Fruit fly (Drosophila melanogaster) whole organism: ENCODE measurements around the gene Or67d.

Experiments
- CG8478 ChIP-seq: fragments of >200 bp; optimal IDR thresholded peaks from 2 replicates; lab custom pipeline; 2018; ENCODE audit warnings: inconsistent platforms
- Dll ChIP-seq: fragments of >200 bp; optimal IDR thresholded peaks from 2 replicates; lab custom pipeline; 2017
- EcR ChIP-seq, 2 experiments: fragments of >200 bp; optimal IDR thresholded peaks; 2 replicates each; lab custom pipeline; 2017; ENCODE audit warnings: missing biosample characterization in 2 of 2, missing genetic modification characterization in 2 of 2, missing genetic modification reagents in 2 of 2
- pan ChIP-seq: fragments of >200 bp; optimal IDR thresholded peaks from 2 replicates; lab custom pipeline; 2017
- psq ChIP-seq: fragments of >200 bp; optimal IDR thresholded peaks from 2 replicates; lab custom pipeline; 2017
- usp ChIP-seq: fragments of >200 bp; optimal IDR thresholded peaks from 2 replicates; lab custom pipeline; 2017; ENCODE audit warnings: missing biosample characterization, missing genetic modification characterization, mixed read lengths

The Or67d gene

dm6 chr3L:10288155-10288554 lies 15.2 kb downstream of the Or67d start:
- TF ChIP-seq CG8478 (lab: Kevin White, UChicago) = no peak
- no peak for TF ChIP-seq usp (GFP tag; lab: Kevin White, UChicago)
- no peak for TF ChIP-seq psq (lab: Kevin White, UChicago)
- TF ChIP-seq Dll (lab: Kevin White, UChicago) = no peak
- TF ChIP-seq EcR (GFP tag; optimal IDR thresholded peaks at IDR 0.05; lab: Kevin White, UChicago) = no peak
- no peak for TF ChIP-seq pan (lab: Kevin White, UChicago)

- TF ChIP-seq pan (lab: Kevin White, UChicago) (no peak), CG8478 (lab: Kevin White, UChicago) (no peak), usp (GFP tag; lab: Kevin White, UChicago) (no peak), EcR (GFP tag; optimal IDR thresholded peaks at IDR 0.05; lab: Kevin White, UChicago) (no peak), psq (lab: Kevin White, UChicago) (no peak), Dll (lab: Kevin White, UChicago) (no peak)
Observed at dm6 chr3L:10289357-10289756, 16.4 kb downstream of the Or67d start.

DNA sequence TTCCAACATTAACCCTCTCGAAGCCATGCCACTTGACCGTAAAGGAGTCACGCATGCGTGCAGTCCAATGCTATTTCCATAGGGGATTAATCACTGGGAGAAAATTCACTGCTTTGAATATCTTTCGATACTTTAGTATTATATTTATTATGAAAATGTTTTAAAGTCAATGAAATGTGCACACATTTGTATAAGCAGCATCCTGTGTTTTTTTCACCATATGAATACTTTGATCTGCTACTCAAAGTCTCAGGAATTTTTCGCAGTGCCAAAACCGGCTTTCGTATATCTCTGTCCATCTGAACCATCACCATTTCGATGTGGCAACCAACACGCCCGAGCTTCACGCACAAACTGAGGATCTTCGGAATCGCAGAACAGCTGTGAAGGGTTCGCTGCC lies 23.2 kb downstream of the Or67d start:
- TF ChIP-seq usp (GFP tag; lab: Kevin White, UChicago) (no peak), pan (lab: Kevin White, UChicago) (no peak)

dm6 chr3L:10299182-10299581 lies 26.2 kb downstream of the Or67d start:
- TF ChIP-seq usp (GFP tag; lab: Kevin White, UChicago) = no peak
- TF ChIP-seq CG8478 (lab: Kevin White, UChicago) = no peak
- no peak for TF ChIP-seq Dll (lab: Kevin White, UChicago)
- no peak for TF ChIP-seq EcR (GFP tag; optimal IDR thresholded peaks at IDR 0.05; lab: Kevin White, UChicago)
- no peak for TF ChIP-seq psq (lab: Kevin White, UChicago)
- no peak for TF ChIP-seq pan (lab: Kevin White, UChicago)

dm6 chr3L:10301749-10302148 lies 28.7 kb downstream of the Or67d start:
- TF ChIP-seq usp (GFP tag; lab: Kevin White, UChicago) = no peak
- TF ChIP-seq psq (lab: Kevin White, UChicago) = no peak
- TF ChIP-seq pan (lab: Kevin White, UChicago) = no peak
- no peak for TF ChIP-seq Dll (lab: Kevin White, UChicago)
- TF ChIP-seq CG8478 (lab: Kevin White, UChicago) = no peak
- no peak for TF ChIP-seq EcR (GFP tag; optimal IDR thresholded peaks at IDR 0.05; lab: Kevin White, UChicago)

- TF ChIP-seq psq (lab: Kevin White, UChicago) = no peak
Observed at dm6 chr3L:10306304-10306908, 33.4 kb downstream of the Or67d start.

DNA sequence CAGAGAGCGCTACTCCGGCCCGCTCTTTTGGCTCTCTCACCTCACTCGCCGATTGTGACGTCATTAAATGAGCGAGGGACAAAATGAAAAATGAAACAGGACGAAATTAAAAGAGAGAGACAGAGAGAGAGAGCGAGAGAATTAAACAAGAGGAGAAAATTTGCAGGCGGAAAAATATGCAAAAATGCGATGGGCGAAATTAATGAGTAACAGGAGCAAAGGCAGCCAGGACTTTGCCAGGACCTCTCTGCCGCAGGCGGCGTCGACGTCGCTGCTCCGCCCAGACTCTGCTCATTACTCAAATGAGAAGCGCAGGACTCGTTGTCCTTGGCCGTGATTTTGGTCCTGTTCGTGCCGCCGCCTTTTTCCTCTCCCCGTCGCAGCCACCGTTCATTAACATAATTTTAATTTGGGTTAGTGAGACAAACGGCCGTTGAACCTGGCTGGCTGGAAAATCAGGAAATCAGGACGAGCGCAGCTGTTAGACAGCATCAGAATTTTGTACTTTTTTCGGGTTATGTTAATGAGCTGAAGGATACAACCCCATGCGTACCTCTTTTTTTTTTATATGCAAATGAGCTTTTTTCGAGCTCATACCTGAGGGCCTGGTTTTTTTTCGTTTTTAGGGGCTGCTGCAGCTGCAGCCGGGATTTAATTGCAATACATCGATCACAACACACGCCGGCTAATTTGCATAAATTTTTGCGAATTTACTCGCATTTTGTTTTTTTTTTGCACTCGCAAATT lies 35.2 kb downstream of the Or67d start:
- TF ChIP-seq pan (lab: Kevin White, UChicago) (no peak), Dll (lab: Kevin White, UChicago) (no peak), CG8478 (lab: Kevin White, UChicago) (no peak), usp (GFP tag; lab: Kevin White, UChicago) (no peak), psq (lab: Kevin White, UChicago) (no peak), EcR (GFP tag; optimal IDR thresholded peaks at IDR 0.05; lab: Kevin White, UChicago) (no peak)

- TF ChIP-seq usp (GFP tag; lab: Kevin White, UChicago) (no peak), CG8478 (lab: Kevin White, UChicago) (no peak), Dll (lab: Kevin White, UChicago) (no peak), EcR (GFP tag; optimal IDR thresholded peaks at IDR 0.05; lab: Kevin White, UChicago) (no peak), psq (lab: Kevin White, UChicago) (no peak), pan (lab: Kevin White, UChicago) (no peak)
Observed at dm6 chr3L:10309494-10309893, 36.5 kb downstream of the Or67d start.

DNA sequence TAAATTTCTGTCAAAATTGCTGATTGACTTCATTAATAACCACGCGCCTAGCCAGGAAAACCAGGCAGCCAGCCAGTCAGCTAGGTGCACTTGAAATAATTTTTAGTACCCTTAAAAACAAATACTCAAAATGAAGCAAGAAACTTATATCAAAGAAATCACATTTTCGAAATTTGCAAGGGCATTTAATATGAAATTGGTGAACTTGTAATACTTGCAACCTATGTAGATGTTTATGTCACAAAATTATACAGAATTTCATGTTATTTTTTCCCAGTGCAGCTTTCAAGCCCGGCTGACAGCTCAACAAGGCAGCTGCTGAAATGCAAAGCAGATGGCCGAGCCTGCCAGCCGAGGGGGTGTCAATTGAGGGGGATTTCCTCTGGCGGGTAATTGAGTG lies 41.9 kb downstream of the Or67d start:
- no peak for TF ChIP-seq usp (GFP tag; lab: Kevin White, UChicago)
- TF ChIP-seq pan (lab: Kevin White, UChicago) = no peak
- TF ChIP-seq Dll (lab: Kevin White, UChicago) = no peak
- TF ChIP-seq psq (lab: Kevin White, UChicago) = no peak
- no peak for TF ChIP-seq EcR (GFP tag; optimal IDR thresholded peaks at IDR 0.05; lab: Kevin White, UChicago)
- TF ChIP-seq CG8478 (lab: Kevin White, UChicago) = no peak

dm6 chr3L:10315823-10316222 lies 42.8 kb downstream of the Or67d start:
- no peak for TF ChIP-seq EcR (GFP tag; optimal IDR thresholded peaks at IDR 0.05; lab: Kevin White, UChicago)
- TF ChIP-seq CG8478 (lab: Kevin White, UChicago) = no peak
- TF ChIP-seq psq (lab: Kevin White, UChicago) = no peak
- TF ChIP-seq usp (GFP tag; lab: Kevin White, UChicago) = no peak
- no peak for TF ChIP-seq pan (lab: Kevin White, UChicago)

dm6 chr3L:10318356-10318755 lies 45.4 kb downstream of the Or67d start:
- TF ChIP-seq pan (lab: Kevin White, UChicago) (no peak), psq (lab: Kevin White, UChicago) (no peak), Dll (lab: Kevin White, UChicago) (no peak), CG8478 (lab: Kevin White, UChicago) (no peak), EcR (GFP tag; optimal IDR thresholded peaks at IDR 0.05; lab: Kevin White, UChicago) (no peak), usp (GFP tag; lab: Kevin White, UChicago) (no peak)
